Worm (Caenorhabditis elegans) whole organism, dauer: Measurements from ENCODE around the gene zak-1.

ENCODE experiments used
- unc-62 ChIP-seq: sonication (generic microtip); optimal IDR thresholded peaks from 2 replicates; lab custom pipeline; 2017; ENCODE audit warnings: missing biosample characterization, missing genetic modification reagents, missing genetic modification characterization

zak-1 gene

DNA sequence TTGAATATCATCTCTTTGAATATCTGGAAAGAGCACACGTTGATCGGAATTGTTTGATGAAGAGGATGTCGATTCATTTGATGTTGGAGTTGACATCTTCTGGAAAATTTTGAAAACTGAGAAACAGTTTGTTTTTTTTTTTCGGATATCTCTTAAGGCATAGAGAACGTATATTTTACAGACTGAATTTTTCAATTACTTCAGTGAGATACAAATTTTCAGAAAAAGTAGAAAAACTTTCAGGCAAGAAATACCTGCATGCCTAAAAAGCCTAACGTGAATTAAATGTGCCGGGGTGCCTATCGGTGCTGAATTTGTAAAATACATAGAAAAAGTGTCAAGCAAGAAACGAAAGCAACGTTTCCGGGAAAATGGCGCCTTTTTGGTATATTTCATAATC, at the start of gene zak-1:
Gene zak-1, minus strand, starts transcription at position 101 of the 400 bp plus-strand sequence.
- no peak for TF ChIP-seq unc-62 (GFP tag; lab: Kevin White, UChicago)

DNA sequence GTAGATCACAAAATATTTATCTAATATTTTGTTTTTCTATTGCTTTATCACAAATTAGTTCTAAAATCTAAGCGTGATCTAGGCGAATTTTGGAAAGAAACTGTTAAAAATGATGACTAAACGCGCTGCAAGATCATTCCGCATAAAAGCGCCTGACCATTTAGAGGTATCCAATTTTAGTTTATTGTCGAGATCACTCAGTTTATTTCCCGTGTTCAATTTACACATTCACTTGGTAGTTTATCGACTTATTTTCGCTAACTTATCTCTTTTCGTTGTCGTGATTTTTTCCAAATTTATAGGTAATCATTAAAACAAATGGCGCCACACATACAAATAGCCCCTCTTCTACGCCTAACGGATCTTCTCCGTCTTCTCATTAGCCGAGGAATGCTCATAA, 49.8 kb upstream of the zak-1 start, which contains the start of gene T07E3.2:
Gene T07E3.2, plus strand, starts transcription at position 301 of the 400 bp plus-strand sequence.
- no peak for TF ChIP-seq unc-62 (GFP tag; lab: Kevin White, UChicago)

DNA sequence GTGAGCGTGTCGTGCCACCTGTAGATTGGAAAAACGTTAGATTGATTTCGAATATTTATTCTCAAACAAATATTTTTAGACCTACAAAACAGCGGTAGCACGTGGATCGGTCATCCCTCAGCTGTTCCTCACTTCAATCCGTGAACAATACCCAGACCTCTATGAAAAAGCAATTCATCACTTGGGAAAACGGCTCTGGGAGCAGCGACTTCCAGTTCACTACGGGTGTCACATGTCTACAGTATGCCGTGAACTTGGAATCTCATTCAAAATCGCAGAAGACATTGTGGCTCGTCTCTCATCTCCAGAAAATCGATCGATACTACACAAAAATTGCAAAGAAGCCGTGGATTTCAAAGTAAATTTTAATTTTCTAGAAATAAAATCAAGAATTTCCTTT, 47.9 kb upstream of the zak-1 start:
- no peak for TF ChIP-seq unc-62 (GFP tag; lab: Kevin White, UChicago)

DNA sequence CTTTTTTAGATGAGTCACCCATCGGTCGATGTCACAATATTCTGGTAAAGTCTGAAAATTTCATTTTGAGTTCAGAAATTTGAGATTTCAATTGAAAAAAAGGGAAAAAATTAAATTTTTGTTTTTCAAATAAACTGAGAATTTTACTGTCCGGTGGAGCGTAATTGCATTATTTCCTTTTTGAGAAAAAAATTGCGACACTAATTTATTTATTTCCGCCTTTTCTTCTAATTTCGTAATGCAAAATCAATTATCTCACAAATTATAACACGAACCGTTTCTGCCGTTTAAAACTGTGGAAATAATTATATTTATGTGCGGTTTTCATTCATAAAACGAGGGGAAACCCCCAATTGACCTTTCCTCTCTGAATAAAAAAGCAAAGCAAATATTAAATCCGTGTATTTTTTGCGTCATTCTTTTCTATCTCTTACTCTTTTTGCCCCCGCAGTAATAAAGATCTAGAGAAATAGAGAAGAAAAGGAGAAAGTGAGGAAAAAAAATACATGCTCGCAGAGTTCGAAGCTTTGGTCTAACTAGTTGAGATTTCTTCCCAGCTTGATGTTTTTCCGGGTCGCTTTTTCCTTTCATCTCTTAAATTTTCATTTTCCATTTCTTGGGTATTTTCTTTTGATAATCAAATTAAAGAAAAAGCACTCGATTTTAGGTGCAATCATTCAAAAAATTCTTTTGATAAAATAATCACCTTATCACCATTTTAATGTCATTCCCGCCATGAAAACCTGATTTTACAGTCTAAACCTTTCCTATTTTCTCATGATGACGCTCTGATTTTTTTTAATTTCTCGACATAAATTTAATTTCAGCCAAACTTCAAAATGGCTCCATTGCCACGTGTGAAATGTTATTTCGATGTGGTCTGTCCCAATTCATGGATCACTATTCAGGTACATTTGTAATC, 46.7 kb upstream of the zak-1 start, which contains the start of the genes brc-2 and T07E3.3:
Gene brc-2, minus strand, starts transcription at position 51 of the 922 bp plus-strand sequence.
Gene T07E3.3, plus strand, starts transcription at position 822 of the 922 bp plus-strand sequence.
- TF ChIP-seq unc-62 (GFP tag; lab: Kevin White, UChicago), result no peak

DNA sequence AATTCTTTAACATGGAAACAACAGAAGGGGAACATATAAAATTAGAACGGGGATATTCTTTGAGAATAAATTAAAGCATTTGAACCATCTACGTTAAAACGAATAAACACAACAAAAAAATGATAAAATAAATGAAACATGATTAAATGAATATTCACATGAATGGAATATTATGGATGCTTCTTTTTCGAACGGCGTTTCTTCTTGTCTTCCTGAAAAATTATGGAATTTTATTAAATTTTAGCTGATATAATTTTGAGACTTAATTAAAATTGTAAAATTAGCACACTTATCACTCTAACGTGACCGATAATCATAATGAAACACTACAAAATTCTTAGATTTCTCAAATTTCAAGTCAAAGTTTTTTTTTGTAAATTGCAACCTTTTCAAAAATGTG, 44.0 kb upstream of the zak-1 start:
- TF ChIP-seq unc-62 (GFP tag; lab: Kevin White, UChicago), result no peak

DNA sequence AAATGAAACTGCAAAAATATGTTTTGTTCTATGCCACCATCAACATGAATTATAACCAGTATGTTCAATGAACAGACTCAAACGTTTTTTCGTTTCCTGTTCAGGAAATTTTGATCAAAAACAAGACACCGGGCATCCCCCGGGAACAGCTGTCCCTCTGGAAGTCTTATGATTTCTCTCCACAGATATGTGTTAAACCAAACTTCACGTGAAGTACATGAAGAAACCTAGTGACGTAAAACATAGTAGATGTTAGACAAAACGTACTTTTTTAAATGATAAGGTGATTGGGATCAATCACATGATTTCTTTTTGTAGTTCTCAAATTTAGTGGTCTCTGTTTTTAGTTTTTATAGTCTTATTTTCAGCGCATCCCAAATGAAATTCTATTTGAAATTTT, 41.9 kb upstream of the zak-1 start:
- TF ChIP-seq unc-62 (GFP tag; lab: Kevin White, UChicago), result no peak

DNA sequence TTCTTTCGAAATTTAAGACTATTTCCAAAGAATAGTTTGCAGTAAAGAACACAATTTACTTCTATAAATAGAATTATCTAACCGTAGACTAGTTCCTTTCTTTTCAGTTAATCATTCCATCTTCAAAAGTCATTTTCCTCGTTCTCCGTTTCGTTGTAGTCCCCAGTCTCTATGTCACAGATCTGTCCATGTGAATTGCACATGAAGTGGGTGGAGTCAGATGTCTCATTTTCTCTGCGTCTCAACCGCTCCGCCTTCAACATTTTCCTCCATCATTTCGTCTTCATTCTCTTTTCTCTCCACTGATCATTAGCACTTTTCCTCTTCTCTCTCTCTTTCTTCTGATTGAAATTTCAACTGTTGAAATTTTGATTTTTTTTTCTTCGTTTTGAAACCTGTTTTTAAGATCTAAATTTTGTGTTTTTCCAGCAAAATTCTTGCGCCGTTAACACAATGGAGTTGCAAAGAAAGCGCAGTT, 41.0 kb upstream of the zak-1 start, which contains the start of gene T07E3.4:
Gene T07E3.4, plus strand, starts transcription at position 428 of the 478 bp plus-strand sequence.
- no peak for TF ChIP-seq unc-62 (GFP tag; lab: Kevin White, UChicago)

DNA sequence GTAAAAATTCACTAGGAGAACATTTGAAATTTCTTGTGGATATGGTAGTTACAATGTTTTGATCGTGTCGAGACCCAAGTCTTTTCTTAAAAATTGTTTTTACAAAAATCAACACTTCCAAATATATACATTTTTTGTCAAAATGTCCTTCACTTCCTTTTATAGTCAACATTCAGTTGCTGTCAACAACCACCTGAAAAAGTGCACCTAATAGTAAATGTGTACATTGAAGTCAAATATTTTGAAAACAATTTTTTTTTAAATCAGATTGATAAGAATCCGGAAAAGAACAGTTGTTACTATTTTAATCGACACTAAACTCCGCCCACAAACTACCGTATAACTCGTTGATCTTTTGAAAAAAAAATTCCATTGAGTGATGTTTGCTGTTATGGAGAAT, 39.1 kb upstream of the zak-1 start:
- no peak for TF ChIP-seq unc-62 (GFP tag; lab: Kevin White, UChicago)

DNA sequence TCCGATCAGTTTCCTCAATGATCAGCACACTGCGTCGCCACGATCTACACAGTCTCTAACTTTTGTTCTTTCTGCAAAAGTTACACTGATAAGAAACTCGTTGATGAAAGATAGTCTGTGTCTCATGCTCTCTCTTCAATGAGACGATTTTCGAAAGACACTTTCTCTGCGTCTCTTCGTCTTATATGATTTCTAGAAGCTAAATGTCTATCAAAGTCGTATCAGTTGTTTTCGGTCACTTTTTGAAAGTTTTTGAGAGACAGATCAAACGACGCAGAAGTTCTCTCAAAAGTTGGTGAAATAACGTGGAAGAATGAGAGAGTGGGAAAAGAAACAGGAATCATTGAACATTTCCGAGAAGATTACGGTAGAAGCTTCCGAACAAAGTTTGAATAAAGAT, 38.6 kb upstream of the zak-1 start:
- no peak for TF ChIP-seq unc-62 (GFP tag; lab: Kevin White, UChicago)

DNA sequence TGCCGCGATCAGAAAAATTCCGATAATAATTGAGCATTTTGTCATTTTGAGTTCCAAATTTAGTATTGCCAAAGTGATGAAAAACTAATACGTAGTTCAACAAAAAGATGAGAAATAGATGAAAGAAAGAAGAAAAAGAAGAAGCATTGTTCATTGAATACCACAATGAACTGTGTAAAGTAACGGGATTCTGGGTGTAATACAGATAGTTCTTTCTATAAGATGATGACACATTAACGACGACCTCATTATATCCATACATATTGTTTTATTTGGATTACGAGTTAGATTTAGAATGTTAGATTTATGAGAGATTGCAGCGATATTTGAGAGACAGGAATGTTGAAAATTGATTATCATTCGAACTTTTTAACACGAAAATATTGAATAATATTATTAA, 35.0 kb upstream of the zak-1 start, which contains the start of gene K04C2.5:
Gene K04C2.5, minus strand, starts transcription at position 101 of the 400 bp plus-strand sequence.
- TF ChIP-seq unc-62 (GFP tag; lab: Kevin White, UChicago), result no peak

DNA sequence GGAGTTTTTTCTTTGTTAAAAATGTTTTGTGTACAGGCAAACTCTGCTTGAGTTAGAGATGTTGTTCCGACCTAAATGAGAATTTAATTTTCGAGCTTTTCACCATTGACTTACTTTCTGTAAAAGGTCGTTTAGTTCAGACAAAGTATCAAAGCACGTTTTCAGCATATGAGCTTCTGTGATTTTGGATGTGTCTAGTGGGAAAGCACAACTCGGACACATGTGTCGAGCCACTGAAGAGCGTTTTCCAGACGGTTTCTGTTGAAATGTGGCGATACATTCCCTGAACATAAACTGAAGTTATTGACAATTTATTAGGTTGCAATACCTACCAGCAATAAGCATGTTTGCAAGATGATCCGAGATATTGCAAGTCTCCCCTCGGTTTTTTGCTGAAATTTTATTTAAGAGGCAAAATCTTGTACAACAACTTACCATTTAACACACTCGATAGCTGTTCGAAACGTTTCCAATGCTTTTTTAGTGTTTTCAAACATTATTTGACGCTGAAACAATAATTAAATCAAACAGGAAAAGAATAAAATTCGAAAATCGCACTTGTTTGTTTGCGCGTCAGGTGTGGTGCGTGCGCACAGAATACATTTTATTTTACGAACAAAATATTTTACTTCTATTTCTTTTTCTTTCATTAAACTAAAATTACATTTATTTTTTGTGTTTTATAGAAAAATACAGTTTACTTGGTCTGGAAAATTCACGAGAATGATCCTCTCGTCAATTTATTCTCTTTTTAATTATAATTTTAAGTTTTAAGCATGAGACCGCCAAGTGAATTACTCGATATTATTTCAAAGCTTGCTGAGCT, 32.6 kb upstream of the zak-1 start, which contains the start of the genes brd-1 and K04C2.2:
Gene brd-1, minus strand, starts transcription at position 506 of the 826 bp plus-strand sequence.
Gene K04C2.2, plus strand, starts transcription at position 776 of the 826 bp plus-strand sequence.
- TF ChIP-seq unc-62 (GFP tag; lab: Kevin White, UChicago), result no peak

DNA sequence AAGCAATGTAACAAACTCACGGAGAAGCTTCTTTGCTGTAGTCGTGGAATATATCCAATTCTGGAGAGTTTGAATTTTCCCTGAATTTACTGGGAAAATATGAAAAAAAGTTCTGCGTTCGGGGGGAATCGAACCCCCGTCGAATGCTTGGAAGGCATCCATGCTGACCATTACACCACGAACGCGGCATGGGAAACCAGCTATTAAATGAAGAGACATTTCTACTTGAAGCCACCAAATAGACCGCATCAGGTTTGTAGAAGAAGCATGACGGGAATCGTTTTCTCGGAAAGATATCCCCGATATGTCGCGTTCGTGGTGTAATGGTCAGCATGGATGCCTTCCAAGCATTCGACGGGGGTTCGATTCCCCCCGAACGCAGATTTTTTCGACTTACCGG, 31.9 kb upstream of the zak-1 start:
- TF ChIP-seq unc-62 (GFP tag; lab: Kevin White, UChicago), result no peak

DNA sequence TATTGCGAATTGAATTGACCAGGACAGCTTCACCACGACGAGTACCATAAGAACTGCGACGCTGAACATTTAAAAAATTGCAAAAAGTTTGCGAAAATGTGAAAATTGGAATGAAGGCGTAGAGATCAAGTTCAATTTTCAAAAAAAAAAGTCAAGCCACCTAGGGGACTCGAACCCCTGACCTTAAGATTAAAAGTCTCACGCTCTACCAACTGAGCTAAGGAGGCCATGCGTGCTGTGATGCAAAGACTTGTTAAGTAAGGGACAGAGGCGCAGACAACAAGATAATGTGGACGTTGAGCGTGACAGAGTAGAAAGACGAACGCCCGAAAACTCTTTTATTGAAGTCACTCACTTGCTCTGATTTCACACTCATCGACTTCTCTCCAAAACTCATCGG, 31.0 kb upstream of the zak-1 start:
- TF ChIP-seq unc-62 (GFP tag; lab: Kevin White, UChicago), result no peak

DNA sequence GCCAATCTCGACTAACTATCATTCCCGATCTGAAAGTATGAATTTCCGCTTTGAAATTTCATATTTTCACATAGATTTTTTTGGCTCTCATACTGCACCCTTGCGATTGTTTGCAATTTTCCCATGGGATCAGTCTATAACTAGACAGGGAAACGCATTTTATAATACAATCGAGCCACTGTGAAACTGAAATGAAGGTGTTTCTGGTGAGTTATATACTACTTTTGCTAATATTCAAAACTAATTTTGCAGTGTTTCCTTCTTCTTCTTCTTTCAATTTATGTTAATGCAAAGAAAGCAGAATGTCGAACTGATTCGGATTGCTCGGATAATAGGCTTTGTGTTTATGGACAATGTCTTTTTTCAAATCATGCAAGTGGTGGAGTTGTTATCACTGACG, 29.3 kb upstream of the zak-1 start:
- TF ChIP-seq unc-62 (GFP tag; lab: Kevin White, UChicago), result no peak

DNA sequence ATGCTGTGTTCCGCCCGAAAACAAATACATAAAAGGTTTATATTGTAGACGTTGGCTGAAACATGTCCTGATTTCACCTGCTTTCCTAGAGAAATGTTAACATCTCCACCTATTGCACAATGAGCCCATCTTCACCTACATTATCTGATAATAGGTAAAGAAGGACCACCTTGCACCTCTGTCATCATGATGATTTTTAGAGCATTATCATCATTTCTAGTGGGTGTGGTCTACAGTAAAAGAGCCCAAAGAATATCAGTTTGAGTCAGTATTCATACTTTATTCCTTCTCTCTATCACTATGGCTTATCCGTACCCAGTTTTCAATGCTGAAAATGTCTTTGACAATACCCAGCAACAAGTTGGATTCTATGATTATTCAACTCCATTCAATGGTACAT, 27.6 kb upstream of the zak-1 start, which contains the start of gene med-2:
Gene med-2, plus strand, starts transcription at position 301 of the 400 bp plus-strand sequence.
- no peak for TF ChIP-seq unc-62 (GFP tag; lab: Kevin White, UChicago)
